Worm (Caenorhabditis elegans): ENCODE results near the gene Y41C4A.9.

DNA sequence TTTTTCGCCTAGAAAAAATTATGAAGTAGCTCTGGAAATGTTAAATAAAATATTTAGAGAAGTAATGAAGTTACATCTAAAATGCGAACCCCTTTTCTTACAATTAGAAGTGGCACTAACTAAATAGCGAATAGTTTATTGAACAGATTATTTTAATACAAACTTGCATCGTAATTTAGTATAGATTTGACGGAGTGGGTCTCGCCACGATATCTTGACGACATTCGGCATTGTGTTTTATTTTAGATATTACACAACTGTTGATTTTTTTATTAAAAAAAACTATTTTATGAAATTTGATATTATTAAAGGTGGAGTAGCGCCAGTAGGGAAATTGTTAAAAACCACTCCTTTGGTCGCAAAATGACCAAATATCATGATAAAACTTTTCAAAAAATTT is 28.6 kb downstream of the Y41C4A.9 start:
- no peak for TF ChIP-seq F57A8.1 (GFP tag; optimal IDR thresholded peaks at IDR 0.05)
- TF ChIP-seq Y53G8AR.9 (GFP tag; conservative IDR thresholded peaks at IDR 0.05) = no peak
- TF ChIP-seq cebp-2 (GFP tag; IDR thresholded peaks at IDR 0.05) = no peak
- no peak for TF ChIP-seq ztf-6 (GFP tag; IDR thresholded peaks at IDR 0.05)
- no peak for TF ChIP-seq ztf-18 (tag; optimal IDR thresholded peaks at IDR 0.05)
- TF ChIP-seq chd-7 (tag; optimal IDR thresholded peaks at IDR 0.05) = no peak
- TF ChIP-seq hlh-12 (tag; optimal IDR thresholded peaks at IDR 0.05) = no peak
- TF ChIP-seq ekl-4 (GFP tag; IDR thresholded peaks at IDR 0.05) = no peak
- no peak for TF ChIP-seq snpc-4 (GFP tag; optimal IDR thresholded peaks at IDR 0.05)
- TF ChIP-seq snpc-4 (tag; optimal IDR thresholded peaks at IDR 0.05) = no peak
- TF ChIP-seq ama-1 (optimal IDR thresholded peaks at IDR 0.05) = no peak
- no peak for TF ChIP-seq ama-1 (GFP tag; optimal IDR thresholded peaks at IDR 0.05)
- no peak for TF ChIP-seq let-526 (GFP tag; IDR thresholded peaks at IDR 0.05)

All from whole organism, young adult.